Fruit fly (Drosophila melanogaster): ENCODE data around the gene Lgr1.

Lgr1 gene

dm6 chr3R:17703691-17704537 is 21.7 kb upstream of the Lgr1 start (continued):
- TF ChIP-seq Sox102F (GFP tag; optimal IDR thresholded peaks at IDR 0.05) (peak; percentile 100), CG11762 (GFP tag; optimal IDR thresholded peaks at IDR 0.05; ENCODE audit: insufficient read depth) (peak; percentile 100), CG6854 (GFP tag; optimal IDR thresholded peaks at IDR 0.05) (peak; percentile 99), cyc (GFP tag; optimal IDR thresholded peaks at IDR 0.05) (peak; percentile 100), pdm3 (GFP tag; optimal IDR thresholded peaks at IDR 0.05) (peak; percentile 100), CG8119 (GFP tag; IDR thresholded peaks at IDR 0.05) (peak; percentile 100), eg (GFP tag; IDR thresholded peaks at IDR 0.05) (peak; percentile 100), Ets96B (tag; optimal IDR thresholded peaks at IDR 0.05) (peak; percentile 100), CG9139 (GFP tag; optimal IDR thresholded peaks at IDR 0.05) (peak; percentile 99), Ets21C (GFP tag; optimal IDR thresholded peaks at IDR 0.05) (peak; percentile 100), lz (GFP tag; optimal IDR thresholded peaks at IDR 0.05) (peak; percentile 100), Hr38 (GFP tag; optimal IDR thresholded peaks at IDR 0.05) (peak; percentile 98), CG1621 (tag; optimal IDR thresholded peaks at IDR 0.05) (peak; percentile 99), ss (GFP tag; optimal IDR thresholded peaks at IDR 0.05) (peak; percentile 100), fkh (GFP tag; optimal IDR thresholded peaks at IDR 0.05) (peak; percentile 91), CG6163 (GFP tag; IDR thresholded peaks at IDR 0.05) (peak; percentile 100), vri (GFP tag; optimal IDR thresholded peaks at IDR 0.05) (peak; percentile 100), CG3919 (GFP tag; optimal IDR thresholded peaks at IDR 0.05) (peak; percentile 100), net (GFP tag; optimal IDR thresholded peaks at IDR 0.05) (peak; percentile 100), CG10631 (GFP tag; optimal IDR thresholded peaks at IDR 0.05) (peak; percentile 100), achi (GFP tag; optimal IDR thresholded peaks at IDR 0.05) (peak; percentile 99), Met (GFP tag; optimal IDR thresholded peaks at IDR 0.05) (peak; percentile 100), CG6808 (GFP tag; optimal IDR thresholded peaks at IDR 0.05) (peak; percentile 99)

dm6 chr3R:17704538-17704854 is 21.1 kb upstream of the Lgr1 start:
- TF ChIP-seq CG8119 (GFP tag; IDR thresholded peaks at IDR 0.05) (no peak), acj6 (GFP tag; optimal IDR thresholded peaks at IDR 0.05) (no peak), Met (GFP tag; optimal IDR thresholded peaks at IDR 0.05) (no peak), CG9139 (GFP tag; optimal IDR thresholded peaks at IDR 0.05) (no peak), CG6276 (GFP tag; optimal IDR thresholded peaks at IDR 0.05) (no peak), CG11902 (GFP tag; optimal IDR thresholded peaks at IDR 0.05) (no peak), Sox14 (GFP tag; optimal IDR thresholded peaks at IDR 0.05) (no peak), CG6163 (GFP tag; IDR thresholded peaks at IDR 0.05) (no peak), CG6854 (GFP tag; optimal IDR thresholded peaks at IDR 0.05) (peak; percentile 5), CG6792 (GFP tag; optimal IDR thresholded peaks at IDR 0.05) (no peak), fkh (GFP tag; optimal IDR thresholded peaks at IDR 0.05) (no peak), CG8632 (GFP tag; optimal IDR thresholded peaks at IDR 0.05) (no peak), CG6808 (GFP tag; optimal IDR thresholded peaks at IDR 0.05) (peak; percentile 9), Hr39 (GFP tag; optimal IDR thresholded peaks at IDR 0.05) (no peak), CG32006 (GFP tag; optimal IDR thresholded peaks at IDR 0.05) (no peak), svp (GFP tag) (no peak), esn (GFP tag; optimal IDR thresholded peaks at IDR 0.05) (no peak)

DNA sequence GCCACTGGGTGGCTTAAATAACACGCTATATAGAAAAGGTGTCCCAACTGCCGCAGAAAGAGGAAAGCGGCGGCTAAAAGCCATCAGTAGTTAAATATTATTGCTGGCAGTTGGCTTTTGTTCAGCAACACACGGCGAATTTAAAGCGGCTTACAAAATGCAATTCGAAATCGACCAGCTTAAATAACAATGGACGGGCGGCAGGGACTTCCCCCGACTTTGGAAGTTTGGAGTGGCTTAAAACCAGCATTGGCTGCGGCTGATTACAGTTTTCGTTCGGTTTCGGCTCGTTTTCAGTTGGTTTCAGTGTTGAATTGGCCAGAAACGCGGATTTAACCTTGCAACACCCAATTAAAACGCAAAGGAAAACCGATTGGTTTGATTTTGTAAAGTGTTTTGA is 20.4 kb upstream of the Lgr1 start:
- TF ChIP-seq Blimp-1 (GFP tag; optimal IDR thresholded peaks at IDR 0.05) (no peak), spab (GFP tag; optimal IDR thresholded peaks at IDR 0.05) (no peak), salr (GFP tag; optimal IDR thresholded peaks at IDR 0.05) (no peak), cyc (GFP tag; optimal IDR thresholded peaks at IDR 0.05) (no peak), CG16779 (tag; optimal IDR thresholded peaks at IDR 0.05) (no peak), CG8119 (GFP tag; IDR thresholded peaks at IDR 0.05) (no peak), ss (GFP tag; optimal IDR thresholded peaks at IDR 0.05) (no peak), dac (GFP tag; optimal IDR thresholded peaks at IDR 0.05) (no peak), Eip93F (GFP tag; optimal IDR thresholded peaks at IDR 0.05) (no peak), CG8319 (GFP tag; optimal IDR thresholded peaks at IDR 0.05) (no peak), Hr38 (GFP tag; optimal IDR thresholded peaks at IDR 0.05) (no peak), CG10669 (GFP tag; optimal IDR thresholded peaks at IDR 0.05) (no peak), Gug (GFP tag; IDR thresholded peaks at IDR 0.05) (no peak), Eip78C (GFP tag) (no peak), CG3919 (GFP tag; optimal IDR thresholded peaks at IDR 0.05) (no peak), Ets21C (GFP tag; optimal IDR thresholded peaks at IDR 0.05) (no peak), Smox (GFP tag; optimal IDR thresholded peaks at IDR 0.05) (no peak)
